Worm (Caenorhabditis elegans) whole organism, mixed stage, embryonic: ENCODE data around the gene clec-9.

Experiments
- bed-3 ChIP-seq: fragments of 200-800 bp; sonication (Bioruptor generic); optimal IDR thresholded peaks from 3 replicates; lab custom pipeline; 2018; ENCODE audit warnings: mild to moderate bottlenecking, missing genetic modification characterization, moderate library complexity, missing compliant biosample characterization
- ham-2 ChIP-seq: fragments of 200-800 bp; sonication (Bioruptor generic); optimal IDR thresholded peaks from 2 replicates; lab custom pipeline; 2018; ENCODE audit warnings: mild to moderate bottlenecking, missing genetic modification characterization, missing compliant biosample characterization
- lin-32 ChIP-seq: fragments of 200-800 bp; sonication (Bioruptor generic); optimal IDR thresholded peaks from 2 replicates; lab custom pipeline; 2018; ENCODE audit warnings: mild to moderate bottlenecking, missing genetic modification characterization, missing compliant biosample characterization
- mab-5 ChIP-seq: fragments of 150-350 bp; optimal IDR thresholded peaks from 2 replicates; lab custom pipeline; 2014; ENCODE audit warnings: missing biosample characterization, missing genetic modification characterization
- mep-1 ChIP-seq: fragments of 150-350 bp; optimal IDR thresholded peaks from 2 replicates; lab custom pipeline; 2017; ENCODE audit warnings: missing biosample characterization, missing genetic modification reagents, missing genetic modification characterization, inconsistent platforms
- nhr-237 ChIP-seq: fragments of 150-350 bp; optimal IDR thresholded peaks from 2 replicates; lab custom pipeline; 2014; ENCODE audit warnings: missing biosample characterization, missing genetic modification characterization
- nhr-28 ChIP-seq: fragments of 150-350 bp; optimal IDR thresholded peaks from 2 replicates; lab custom pipeline; 2014; ENCODE audit warnings: missing biosample characterization, missing genetic modification characterization
- pha-4 ChIP-seq: fragments of 150-350 bp; optimal IDR thresholded peaks from 2 replicates; lab custom pipeline; 2018; ENCODE audit warnings: missing biosample characterization, missing genetic modification reagents, missing genetic modification characterization
- zip-8 ChIP-seq: fragments of 150-350 bp; optimal IDR thresholded peaks from 2 replicates; lab custom pipeline; 2014; ENCODE audit warnings: missing biosample characterization, missing genetic modification characterization
- ztf-11 ChIP-seq: fragments of 150-350 bp; optimal IDR thresholded peaks from 2 replicates; lab custom pipeline; 2014; ENCODE audit warnings: missing biosample characterization, missing genetic modification characterization

DNA sequence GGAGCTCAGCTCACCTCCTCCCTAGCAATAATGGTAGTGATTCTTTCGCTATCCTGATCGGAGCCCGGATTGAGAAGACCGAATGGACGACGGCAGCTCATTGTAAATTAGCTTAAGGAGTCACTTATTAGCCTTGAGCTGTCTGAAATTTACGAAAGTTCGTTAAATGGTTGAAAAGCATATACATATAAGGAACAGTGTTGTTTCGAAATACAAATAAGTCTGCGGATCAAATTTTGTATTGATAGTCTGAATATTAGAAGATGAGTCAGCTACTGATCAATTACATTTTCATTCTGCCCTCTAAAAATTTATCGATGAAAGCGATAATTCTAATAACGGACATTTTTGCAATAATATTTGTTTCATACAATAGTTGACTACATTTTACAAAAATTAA lies 39.8 kb downstream of the clec-9 start, which contains the start of gene F14F8.14:
- TF ChIP-seq lin-32 (GFP tag; lab: Kevin White, UChicago) (no peak), mep-1 (no peak), ztf-11 (tag; lab: Kevin White, UChicago) (no peak), mab-5 (tag; lab: Kevin White, UChicago) (no peak), nhr-237 (no peak), zip-8 (tag; lab: Kevin White, UChicago) (no peak), ham-2 (GFP tag; lab: Kevin White, UChicago) (no peak), bed-3 (GFP tag; lab: Kevin White, UChicago) (no peak), pha-4 (no peak), nhr-28 (tag; lab: Kevin White, UChicago) (no peak)
